Fruit fly (Drosophila melanogaster) whole organism: ENCODE results near the gene CG7668.

Experiments
- EcR ChIP-seq, 2 experiments: fragments of >200 bp; optimal IDR thresholded peaks; 2 replicates each; lab custom pipeline; 2017; ENCODE audit warnings: missing biosample characterization in 2 of 2, missing genetic modification characterization in 2 of 2, missing genetic modification reagents in 2 of 2
- psq ChIP-seq: fragments of >200 bp; optimal IDR thresholded peaks from 2 replicates; lab custom pipeline; 2017

DNA sequence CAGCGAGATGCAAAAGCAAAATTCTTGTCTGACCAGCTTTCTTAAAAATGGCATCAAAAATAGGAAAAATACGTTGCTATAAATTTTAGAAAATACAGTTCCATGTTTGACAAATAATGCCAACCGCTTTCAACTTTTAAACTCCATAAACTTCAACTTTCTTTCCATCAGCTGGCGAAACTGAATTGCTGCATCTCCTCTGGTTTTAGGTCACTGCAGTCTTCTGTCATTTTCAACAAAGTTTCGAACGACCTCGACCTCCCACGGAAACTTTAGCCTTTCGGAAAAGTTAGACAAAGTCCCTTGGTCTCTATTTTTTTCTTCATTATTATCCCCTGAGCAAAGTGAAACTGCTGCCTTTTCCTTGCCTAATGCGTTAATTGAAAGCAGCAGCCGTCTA lies 46.8 kb upstream of the CG7668 start, which contains the start of gene CG42263:
- TF ChIP-seq psq (lab: Kevin White, UChicago) (no peak), EcR (GFP tag; optimal IDR thresholded peaks at IDR 0.05; lab: Kevin White, UChicago) (no peak)
